Fruit fly (Drosophila melanogaster): ENCODE measurements around the gene CG17300.

DNA sequence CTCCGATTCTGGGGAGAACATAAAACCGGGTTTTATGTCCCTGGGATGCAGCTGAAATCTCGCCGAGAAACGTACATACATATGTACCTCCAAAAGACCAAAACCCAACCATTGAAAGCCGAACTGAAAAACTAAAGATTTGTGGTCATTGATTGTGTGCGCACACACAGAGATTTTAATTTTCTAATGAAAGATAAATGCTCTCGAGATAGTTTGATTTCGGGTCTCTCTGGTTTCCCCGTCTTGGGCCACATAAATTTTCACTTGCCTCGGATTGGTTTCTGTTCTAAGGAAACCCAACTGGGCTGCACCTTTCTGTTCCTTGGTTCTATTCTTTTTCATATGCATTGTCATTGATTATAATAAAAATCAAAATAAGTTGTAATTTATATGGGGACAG is 18.8 kb upstream of the CG17300 start:
- TF ChIP-seq psq (optimal IDR thresholded peaks at IDR 0.05) = no peak
- TF ChIP-seq pan (optimal IDR thresholded peaks at IDR 0.05) = no peak
